Worm (Caenorhabditis elegans) whole organism, L1 larva: ENCODE results near the gene F59E12.9.

Experiments
- F16B12.6 ChIP-seq: fragments of 150-350 bp; optimal IDR thresholded peaks from 2 replicates; lab custom pipeline; 2014; ENCODE audit warnings: missing biosample characterization, missing genetic modification characterization
- Y116A8C.19 ChIP-seq: sonication (generic microtip); optimal IDR thresholded peaks from 2 replicates; lab custom pipeline; 2016; ENCODE audit warnings: missing compliant biosample characterization, missing genetic modification characterization, borderline replicate concordance
- ceh-90 ChIP-seq: sonication (generic microtip); optimal IDR thresholded peaks from 2 replicates; lab custom pipeline; 2016; ENCODE audit warnings: missing genetic modification characterization, missing compliant biosample characterization
- elt-3 ChIP-seq, 6 experiments: fragments of 150-350 bp in 1 of 6; sonication (generic microtip); optimal IDR thresholded peaks; 2 replicates each; lab custom pipeline; 2017 to 2018; ENCODE audit warnings: missing biosample characterization in 6 of 6, missing genetic modification characterization in 6 of 6, inconsistent platforms in 1 of 6
- mab-9 ChIP-seq: fragments of 200-800 bp; sonication (Bioruptor generic); IDR thresholded peaks from 2 replicates; pipeline ENCODE4 v1.3.6; 2022; ENCODE audit warnings: missing genetic modification reagents, missing genetic modification characterization, missing compliant biosample characterization
- nhr-85 ChIP-seq: sonication (generic microtip); peaks from one replicate; lab custom pipeline; 2016; ENCODE audit warnings: missing genetic modification characterization, inconsistent platforms, missing compliant biosample characterization
- tlp-1 ChIP-seq: fragments of 150-350 bp; optimal IDR thresholded peaks from 2 replicates; lab custom pipeline; 2014; ENCODE audit warnings: missing biosample characterization, missing genetic modification characterization
- zag-1 ChIP-seq: fragments of 150-350 bp; optimal IDR thresholded peaks from 2 replicates; lab custom pipeline; 2014; ENCODE audit warnings: missing biosample characterization, missing genetic modification characterization

DNA sequence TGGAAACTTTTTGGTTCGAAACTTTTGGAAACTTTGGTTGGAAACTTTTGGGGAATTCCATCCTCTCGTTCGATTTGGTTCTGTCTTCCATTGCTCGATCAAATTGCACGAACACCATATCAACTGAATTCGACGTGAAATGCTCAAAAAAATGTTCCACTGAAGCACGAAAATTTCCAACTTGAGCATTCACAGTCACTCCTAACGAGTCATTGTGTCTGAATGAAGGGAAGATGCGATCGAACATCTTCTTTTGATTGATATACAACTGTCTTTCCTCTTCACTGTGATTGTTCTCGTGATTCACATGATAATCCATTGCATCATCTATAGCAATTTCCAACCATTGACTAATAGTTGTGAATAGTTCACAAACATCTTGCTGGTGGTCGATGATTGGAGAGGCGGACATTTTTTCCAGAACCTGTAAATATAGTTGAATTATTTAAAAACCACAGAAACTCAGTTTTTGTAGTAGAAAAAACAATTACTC lies 18.5 kb downstream of the F59E12.9 start, which contains the start of gene F59E12.15:
- TF ChIP-seq mab-9 (GFP tag; lab: Robert Waterston, UW) (no peak), elt-3 (tag; optimal IDR thresholded peaks at IDR 0.05; lab: Kevin White, UChicago) (no peak), ceh-90 (tag; lab: Kevin White, UChicago) (no peak), Y116A8C.19 (no peak), F16B12.6 (tag; lab: Kevin White, UChicago) (no peak), zag-1 (tag; lab: Kevin White, UChicago) (no peak), tlp-1 (tag; lab: Kevin White, UChicago) (no peak), nhr-85 (tag; lab: Kevin White, UChicago) (no peak)
